Fruit fly (Drosophila melanogaster): ENCODE data around the gene CG32971.
A peak's percentile ranks its signal among the peaks of the same experiment; 100 is the strongest.

Gene CG32971

DNA sequence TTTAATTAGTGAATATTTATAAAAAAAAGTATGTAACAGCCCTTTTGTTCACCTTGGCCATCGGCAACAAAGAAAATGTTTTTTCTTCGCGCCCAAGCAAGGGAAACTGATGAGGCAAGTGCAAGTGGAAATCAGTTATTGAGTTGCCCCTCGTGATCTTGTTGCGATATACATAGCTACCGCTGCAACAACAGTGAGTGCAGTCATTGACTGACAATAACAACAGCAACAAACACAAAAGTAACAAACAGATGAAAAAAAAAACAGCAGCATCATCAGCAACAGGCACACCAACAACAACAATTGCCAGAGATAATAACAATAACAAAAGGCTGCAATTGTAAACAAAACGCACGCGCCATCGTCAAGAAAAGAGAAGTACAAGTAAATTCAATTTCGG lies 29.6 kb upstream of the CG32971 start:
- TF ChIP-seq EcR (GFP tag; optimal IDR thresholded peaks at IDR 0.05) = peak; percentile 54
- no peak for TF ChIP-seq CG8159 (tag; optimal IDR thresholded peaks at IDR 0.05)
- no peak for TF ChIP-seq CG17806 (tag; optimal IDR thresholded peaks at IDR 0.05)

DNA sequence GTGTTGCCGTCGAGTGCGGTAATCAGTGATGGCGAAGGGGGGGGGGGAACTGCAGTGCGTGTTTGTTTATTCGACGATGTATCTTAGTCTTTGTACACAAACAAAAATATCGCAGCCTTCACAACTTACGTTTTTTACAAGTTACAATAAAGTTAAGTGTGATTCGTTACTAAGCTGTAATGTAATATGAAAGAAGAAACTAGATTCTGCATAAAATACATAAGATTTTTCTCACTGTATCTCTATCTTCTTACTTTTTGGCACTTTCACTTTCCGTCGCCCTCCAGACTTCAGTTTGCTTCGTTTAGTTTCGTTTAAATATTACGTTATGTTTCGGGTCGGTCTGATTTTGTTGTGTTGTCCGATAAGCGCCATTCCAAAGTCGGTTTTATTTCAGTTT lies 29.1 kb upstream of the CG32971 start:
- TF ChIP-seq Ets98B (GFP tag; IDR thresholded peaks at IDR 0.05) = peak; percentile 54
- TF ChIP-seq CG32121 (GFP tag; IDR thresholded peaks at IDR 0.05) = peak; percentile 55; the same call in 1 of the 2 replicates
- no peak; the same call in 1 of the 2 replicates for TF ChIP-seq CG12605 (GFP tag; IDR thresholded peaks at IDR 0.05)
- peak; percentile 39 for TF ChIP-seq Snoo (tag; optimal IDR thresholded peaks at IDR 0.05)
- TF ChIP-seq CG4496 (GFP tag; IDR thresholded peaks at IDR 0.05) = 0 out of 3 replicates have a peak, but pooled peaks have one; percentile 38
- TF ChIP-seq CG14655 (GFP tag; optimal IDR thresholded peaks at IDR 0.05) = no peak

DNA sequence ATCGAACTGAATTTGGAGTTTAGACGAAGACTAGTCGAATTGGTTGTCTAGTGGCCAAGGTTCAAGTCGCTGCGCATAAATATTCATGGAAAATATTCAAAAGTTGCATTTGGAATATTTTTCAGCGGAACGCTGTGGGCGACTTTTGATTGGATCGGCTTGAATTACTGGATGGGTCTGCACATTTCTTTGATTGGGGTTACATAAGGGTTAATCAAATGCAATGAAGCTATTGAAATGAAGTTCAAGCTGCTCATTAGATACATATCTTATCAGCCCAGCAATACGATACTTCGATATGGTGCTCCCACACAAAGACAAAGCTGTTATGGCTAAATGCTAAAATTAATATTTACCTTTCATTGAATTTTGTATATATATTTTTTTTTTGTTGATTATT lies 28.6 kb upstream of the CG32971 start:
- TF ChIP-seq gl (tag; optimal IDR thresholded peaks at IDR 0.05) (no peak), CG17806 (tag; optimal IDR thresholded peaks at IDR 0.05) (no peak), D1 (tag; optimal IDR thresholded peaks at IDR 0.05) (no peak), CG32121 (GFP tag; IDR thresholded peaks at IDR 0.05) (no peak), CG9948 (tag; optimal IDR thresholded peaks at IDR 0.05) (no peak), rn (GFP tag; IDR thresholded peaks at IDR 0.05) (no peak), Pif1B (GFP tag; optimal IDR thresholded peaks at IDR 0.05) (no peak), fd96Ca (GFP tag; IDR thresholded peaks at IDR 0.05) (no peak), EcR (GFP tag; optimal IDR thresholded peaks at IDR 0.05) (no peak), CG15710 (tag; optimal IDR thresholded peaks at IDR 0.05) (no peak), CG12605 (GFP tag; IDR thresholded peaks at IDR 0.05) (no peak), CG8301 (tag; optimal IDR thresholded peaks at IDR 0.05) (no peak), CG34367 (tag; optimal IDR thresholded peaks at IDR 0.05) (no peak)

DNA sequence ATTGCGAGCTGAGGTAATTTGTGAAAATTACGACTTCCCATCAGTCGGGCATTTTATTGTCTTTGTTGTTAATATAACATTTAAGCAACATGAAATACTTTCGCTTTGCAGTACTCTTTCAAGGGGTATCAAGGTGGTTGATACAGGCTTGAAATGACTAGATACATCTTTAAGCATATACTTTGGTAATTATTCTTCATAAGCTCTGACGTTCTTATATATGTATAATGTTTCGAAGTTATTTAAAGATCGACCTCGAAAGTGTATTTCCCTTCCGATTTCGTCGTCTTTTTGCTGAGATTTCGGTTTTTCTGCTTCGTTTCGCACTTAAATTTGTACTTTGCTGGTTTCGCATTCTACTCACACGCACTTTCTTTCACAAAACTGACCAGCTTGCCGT lies 26.8 kb upstream of the CG32971 start:
- no peak for TF ChIP-seq CG15710 (tag; optimal IDR thresholded peaks at IDR 0.05)
- peak; percentile 70 for TF ChIP-seq Snoo (tag; optimal IDR thresholded peaks at IDR 0.05)
- no peak for TF ChIP-seq fd96Ca (GFP tag; IDR thresholded peaks at IDR 0.05)
- no peak for TF ChIP-seq CG13204 (GFP tag; optimal IDR thresholded peaks at IDR 0.05)
- no peak for TF ChIP-seq CG34367 (tag; optimal IDR thresholded peaks at IDR 0.05)
- TF ChIP-seq CG12605 (GFP tag; IDR thresholded peaks at IDR 0.05) = no peak
- no peak for TF ChIP-seq gl (tag; optimal IDR thresholded peaks at IDR 0.05)
- no peak for TF ChIP-seq CG9948 (tag; optimal IDR thresholded peaks at IDR 0.05)
- TF ChIP-seq Pif1B (GFP tag; optimal IDR thresholded peaks at IDR 0.05) = peak; percentile 22
- TF ChIP-seq CG32121 (GFP tag; IDR thresholded peaks at IDR 0.05) = no peak
- TF ChIP-seq Ets98B (GFP tag; IDR thresholded peaks at IDR 0.05) = no peak
- no peak for TF ChIP-seq D1 (tag; optimal IDR thresholded peaks at IDR 0.05)
- no peak for TF ChIP-seq rn (GFP tag; IDR thresholded peaks at IDR 0.05)

DNA sequence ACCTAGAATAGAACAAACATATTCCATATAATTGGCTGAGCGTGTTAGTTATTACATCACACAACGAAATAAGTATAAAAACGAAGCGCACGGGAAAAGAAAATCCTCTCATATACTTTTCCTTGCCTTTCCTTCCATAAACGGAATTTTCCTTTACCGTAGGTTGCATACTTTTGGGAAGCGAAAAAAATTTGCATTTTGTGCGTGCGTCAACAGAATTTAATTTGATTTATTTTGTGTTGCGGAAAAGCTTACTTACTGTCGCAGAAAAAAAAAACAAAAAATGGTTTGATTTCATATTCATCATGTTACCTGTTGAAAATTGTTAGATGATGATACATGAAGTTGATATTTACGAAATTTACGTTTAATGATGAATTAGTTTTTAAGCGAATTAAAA lies 22.8 kb upstream of the CG32971 start:
- TF ChIP-seq fd96Ca (GFP tag; IDR thresholded peaks at IDR 0.05) = no peak
- no peak for TF ChIP-seq rn (GFP tag; IDR thresholded peaks at IDR 0.05)
- TF ChIP-seq CG4496 (GFP tag; IDR thresholded peaks at IDR 0.05) = no peak
- no peak for TF ChIP-seq CG32121 (GFP tag; IDR thresholded peaks at IDR 0.05)
- TF ChIP-seq Ets98B (GFP tag; IDR thresholded peaks at IDR 0.05) = no peak
- no peak for TF ChIP-seq CG9948 (tag; optimal IDR thresholded peaks at IDR 0.05)
- no peak for TF ChIP-seq EcR (GFP tag; optimal IDR thresholded peaks at IDR 0.05)
- no peak for TF ChIP-seq CG14655 (GFP tag; optimal IDR thresholded peaks at IDR 0.05)
- no peak for TF ChIP-seq CG17806 (tag; optimal IDR thresholded peaks at IDR 0.05)
- no peak for TF ChIP-seq Pif1A (GFP tag; optimal IDR thresholded peaks at IDR 0.05)
- no peak for TF ChIP-seq CG8159 (tag; optimal IDR thresholded peaks at IDR 0.05)
- TF ChIP-seq CG13204 (GFP tag; optimal IDR thresholded peaks at IDR 0.05) = no peak
- no peak for TF ChIP-seq D1 (tag; optimal IDR thresholded peaks at IDR 0.05)
- no peak for TF ChIP-seq CG15710 (tag; optimal IDR thresholded peaks at IDR 0.05)
- TF ChIP-seq gl (tag; optimal IDR thresholded peaks at IDR 0.05) = no peak
- no peak for TF ChIP-seq CG8301 (tag; optimal IDR thresholded peaks at IDR 0.05)

DNA sequence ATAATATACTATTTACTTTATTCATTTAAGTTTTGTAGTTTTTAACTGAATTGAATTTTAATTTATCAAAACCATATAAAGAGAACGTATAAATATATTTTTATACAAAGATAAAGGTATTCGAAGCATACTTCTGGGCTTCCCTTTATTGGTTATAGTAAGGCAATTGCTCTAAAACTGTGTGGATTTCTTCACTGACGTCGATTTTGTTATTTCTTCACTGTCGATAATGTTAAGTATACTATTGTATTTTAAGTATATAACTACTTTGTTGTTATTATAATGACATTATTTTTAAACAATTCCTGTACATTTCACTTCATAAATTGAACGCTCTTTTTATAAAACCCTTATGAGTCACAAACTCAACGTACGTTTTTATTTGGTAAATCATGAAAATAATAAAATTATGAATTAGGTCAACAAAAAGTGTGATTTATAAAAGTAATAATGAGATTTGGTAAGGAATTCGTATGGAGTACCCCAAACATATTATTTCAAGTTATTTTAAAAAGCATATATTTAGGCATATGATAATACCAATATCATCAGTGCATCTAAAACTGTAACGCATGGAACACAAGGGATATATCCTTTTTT lies 22.2 kb upstream of the CG32971 start:
- TF ChIP-seq CG8301 (tag; optimal IDR thresholded peaks at IDR 0.05) = peak; percentile 60
- no peak for TF ChIP-seq Snoo (tag; optimal IDR thresholded peaks at IDR 0.05)
- no peak for TF ChIP-seq Ets98B (GFP tag; IDR thresholded peaks at IDR 0.05)
- no peak for TF ChIP-seq rn (GFP tag; IDR thresholded peaks at IDR 0.05)
- no peak for TF ChIP-seq CG34367 (tag; optimal IDR thresholded peaks at IDR 0.05)
- peak; percentile 37 for TF ChIP-seq CG14655 (GFP tag; optimal IDR thresholded peaks at IDR 0.05)
- TF ChIP-seq CG8159 (tag; optimal IDR thresholded peaks at IDR 0.05) = peak; percentile 37
- peak; percentile 32; the same call in 1 of the 3 replicates for TF ChIP-seq CG4496 (GFP tag; IDR thresholded peaks at IDR 0.05)
- no peak for TF ChIP-seq fd96Ca (GFP tag; IDR thresholded peaks at IDR 0.05)
- TF ChIP-seq CG17806 (tag; optimal IDR thresholded peaks at IDR 0.05) = peak; percentile 48
- TF ChIP-seq CG12605 (GFP tag; IDR thresholded peaks at IDR 0.05) = no peak
- no peak for TF ChIP-seq Pif1B (GFP tag; optimal IDR thresholded peaks at IDR 0.05)
- TF ChIP-seq CG9948 (tag; optimal IDR thresholded peaks at IDR 0.05) = peak; percentile 59
- peak; percentile 36; the same call in 1 of the 2 replicates for TF ChIP-seq CG32121 (GFP tag; IDR thresholded peaks at IDR 0.05)
- TF ChIP-seq CG10348 (GFP tag; IDR thresholded peaks at IDR 0.05) = no peak
- peak; percentile 67 for TF ChIP-seq D1 (tag; optimal IDR thresholded peaks at IDR 0.05)
- no peak for TF ChIP-seq gl (tag; optimal IDR thresholded peaks at IDR 0.05)
- no peak for TF ChIP-seq CG13204 (GFP tag; optimal IDR thresholded peaks at IDR 0.05)
- no peak for TF ChIP-seq Pif1A (GFP tag; optimal IDR thresholded peaks at IDR 0.05)
- TF ChIP-seq CG15710 (tag; optimal IDR thresholded peaks at IDR 0.05) = peak; percentile 32
- TF ChIP-seq EcR (GFP tag; optimal IDR thresholded peaks at IDR 0.05) = no peak

Measured in whole organism, pupa.